Fruit fly (Drosophila melanogaster): ENCODE results near the gene NHP2.

Gene NHP2

dm6 chr3L:14759984-14760626 is 41.9 kb downstream of the NHP2 start (continued):
- TF ChIP-seq Gsc (GFP tag; IDR thresholded peaks at IDR 0.05), result no peak
- peak; percentile 42 for TF ChIP-seq pho (GFP tag; optimal IDR thresholded peaks at IDR 0.05)
- TF ChIP-seq Xbp1 (GFP tag; optimal IDR thresholded peaks at IDR 0.05), result peak; percentile 80
- TF ChIP-seq phol (tag; optimal IDR thresholded peaks at IDR 0.05), result peak; percentile 72
- peak; percentile 40 for TF ChIP-seq hbn (GFP tag; IDR thresholded peaks at IDR 0.05; ENCODE audit: partially characterized antibody)
- TF ChIP-seq CG15011 (GFP tag; optimal IDR thresholded peaks at IDR 0.05), result peak; percentile 50
- peak; percentile 58 for TF ChIP-seq lab (GFP tag; optimal IDR thresholded peaks at IDR 0.05)
- 0 out of 3 replicates have a peak, but pooled peaks have one; percentile 25 for TF ChIP-seq CG11093 (GFP tag; IDR thresholded peaks at IDR 0.05)
- TF ChIP-seq crp (GFP tag; optimal IDR thresholded peaks at IDR 0.05), result peak in 1 of 2 experiments; percentile 35
- peak; percentile 34 for TF ChIP-seq Myb (GFP tag; optimal IDR thresholded peaks at IDR 0.05)
- peak; percentile 28 for TF ChIP-seq Mad (GFP tag; optimal IDR thresholded peaks at IDR 0.05)
- peak; percentile 61 for TF ChIP-seq fd3F (GFP tag; optimal IDR thresholded peaks at IDR 0.05)
- no peak for TF ChIP-seq CG14965 (GFP tag; optimal IDR thresholded peaks at IDR 0.05; ENCODE audit: borderline replicate concordance)
- no peak for TF ChIP-seq CG9876 (GFP tag; optimal IDR thresholded peaks at IDR 0.05)
- peak in 1 of 3 experiments; percentile 52 for TF ChIP-seq lola (GFP tag; optimal IDR thresholded peaks at IDR 0.05)
- TF ChIP-seq CG8290 (GFP tag; optimal IDR thresholded peaks at IDR 0.05), result peak; percentile 2
- peak in 1 of 2 experiments; percentile 64 for TF ChIP-seq CG8290 (tag; optimal IDR thresholded peaks at IDR 0.05)
- TF ChIP-seq CG31365 (tag; optimal IDR thresholded peaks at IDR 0.05), result no peak
- peak; percentile 17; the same call in 1 of the 3 replicates for TF ChIP-seq CG14050 (GFP tag; IDR thresholded peaks at IDR 0.05)
- peak; percentile 26 for TF ChIP-seq Lhr (GFP tag; optimal IDR thresholded peaks at IDR 0.05)
- peak; percentile 66 for TF ChIP-seq CG9932 (GFP tag; IDR thresholded peaks at IDR 0.05)
- TF ChIP-seq luna (GFP tag; optimal IDR thresholded peaks at IDR 0.05), result peak; percentile 0
- TF ChIP-seq nerfin-1 (tag; optimal IDR thresholded peaks at IDR 0.05), result peak; percentile 22
- peak; percentile 17 for TF ChIP-seq CG4707 (GFP tag; optimal IDR thresholded peaks at IDR 0.05)
- TF ChIP-seq HmgD (GFP tag; optimal IDR thresholded peaks at IDR 0.05), result no peak
- TF ChIP-seq ssp (GFP tag; IDR thresholded peaks at IDR 0.05), result 0 out of 2 replicates have a peak, but pooled peaks have one; percentile 34
- peak; percentile 64 for TF ChIP-seq chn (GFP tag; optimal IDR thresholded peaks at IDR 0.05)
- TF ChIP-seq inv (GFP tag; IDR thresholded peaks at IDR 0.05; ENCODE audit: partially characterized antibody), result peak; percentile 11; the same call in 1 of the 2 replicates
- TF ChIP-seq TFAM (GFP tag; optimal IDR thresholded peaks at IDR 0.05), result no peak
- no peak for TF ChIP-seq HLHmδ (GFP tag; optimal IDR thresholded peaks at IDR 0.05)
- 0 out of 2 replicates have a peak, but pooled peaks have one; percentile 42 for TF ChIP-seq CG10321 (GFP tag; IDR thresholded peaks at IDR 0.05)
- TF ChIP-seq CG3838 (GFP tag; optimal IDR thresholded peaks at IDR 0.05), result no peak
- TF ChIP-seq gsb (GFP tag; IDR thresholded peaks at IDR 0.05), result no peak
- TF ChIP-seq mirr (GFP tag; optimal IDR thresholded peaks at IDR 0.05), result no peak
- TF ChIP-seq Nf-YC (tag; optimal IDR thresholded peaks at IDR 0.05), result no peak
- peak; percentile 74 for TF ChIP-seq CG1603 (tag; optimal IDR thresholded peaks at IDR 0.05)
- peak; percentile 73 for TF ChIP-seq CG12659 (GFP tag; optimal IDR thresholded peaks at IDR 0.05)
- TF ChIP-seq Hsf (GFP tag; optimal IDR thresholded peaks at IDR 0.05), result peak; percentile 75
- TF ChIP-seq Doc3 (GFP tag; IDR thresholded peaks at IDR 0.05; ENCODE audit: partially characterized antibody), result no peak
- TF ChIP-seq Gug (GFP tag; IDR thresholded peaks at IDR 0.05), result peak; percentile 58; the same call in 2 of the 4 replicates
- TF ChIP-seq psq (GFP tag; optimal IDR thresholded peaks at IDR 0.05), result no peak
- TF ChIP-seq ash1 (GFP tag; optimal IDR thresholded peaks at IDR 0.05), result no peak
- TF ChIP-seq org-1 (GFP tag; optimal IDR thresholded peaks at IDR 0.05), result no peak
- TF ChIP-seq Meics (GFP tag; optimal IDR thresholded peaks at IDR 0.05), result peak; percentile 63
- TF ChIP-seq CG14441 (GFP tag; IDR thresholded peaks at IDR 0.05), result peak; percentile 66
- TF ChIP-seq toy (GFP tag; IDR thresholded peaks at IDR 0.05), result no peak
- TF ChIP-seq dm (GFP tag; optimal IDR thresholded peaks at IDR 0.05), result peak; percentile 34
- TF ChIP-seq CG34224 (GFP tag; IDR thresholded peaks at IDR 0.05; ENCODE audit: partially characterized antibody), result peak; percentile 43
- peak; percentile 34 for TF ChIP-seq Atf-2 (GFP tag; optimal IDR thresholded peaks at IDR 0.05)

Measured in whole organism, embryonic.